Worm (Caenorhabditis elegans) whole organism, L2 larva: ENCODE data around the gene ets-5.

ENCODE experiments used
- alr-1 ChIP-seq: fragments of 150-350 bp; optimal IDR thresholded peaks from 2 replicates; lab custom pipeline; 2014; ENCODE audit warnings: missing biosample characterization, missing genetic modification characterization
- ama-1 ChIP-seq: fragments of 150-350 bp; optimal IDR thresholded peaks from 2 replicates; lab custom pipeline; 2018; ENCODE audit warnings: inconsistent platforms
- ceh-16 ChIP-seq: fragments of 150-350 bp; optimal IDR thresholded peaks from 2 replicates; lab custom pipeline; 2014; ENCODE audit warnings: missing biosample characterization, missing genetic modification characterization
- dmd-4 ChIP-seq: sonication (generic microtip); optimal IDR thresholded peaks from 2 replicates; lab custom pipeline; 2017; ENCODE audit warnings: missing biosample characterization, missing genetic modification characterization
- egl-27 ChIP-seq: sonication (generic microtip); optimal IDR thresholded peaks from 3 replicates; lab custom pipeline; 2017; ENCODE audit warnings: missing biosample characterization, missing genetic modification reagents, missing genetic modification characterization
- lin-11 ChIP-seq: fragments of 150-350 bp; sonication (generic microtip); optimal IDR thresholded peaks from 2 replicates; lab custom pipeline; 2014; ENCODE audit warnings: missing biosample characterization, missing genetic modification characterization, inconsistent platforms, mixed read lengths
- lin-13 ChIP-seq: fragments of 150-350 bp; optimal IDR thresholded peaks from 2 replicates; lab custom pipeline; 2014; ENCODE audit warnings: missing biosample characterization, missing genetic modification reagents, missing genetic modification characterization
- lin-39 ChIP-seq: fragments of 150-350 bp; optimal IDR thresholded peaks from 2 replicates; lab custom pipeline; 2014; ENCODE audit warnings: missing biosample characterization, missing genetic modification reagents, missing genetic modification characterization
- lsy-2 ChIP-seq, 2 experiments: fragments of 150-350 bp in 1 of 2; sonication (generic microtip) in 1 of 2; optimal IDR thresholded peaks; 2 replicates each; lab custom pipeline; 2014 to 2017; ENCODE audit warnings: missing biosample characterization in 2 of 2, missing genetic modification characterization in 2 of 2
- skn-1 ChIP-seq: sonication (generic microtip); optimal IDR thresholded peaks from 2 replicates; lab custom pipeline; 2017; ENCODE audit warnings: missing biosample characterization, missing genetic modification characterization
- ztf-11 ChIP-seq: sonication (generic microtip); optimal IDR thresholded peaks from 2 replicates; lab custom pipeline; 2017; ENCODE audit warnings: missing biosample characterization, missing genetic modification characterization

- TF ChIP-seq alr-1 (tag; lab: Kevin White, UChicago), result no peak
- no peak for TF ChIP-seq ztf-11 (tag; lab: Kevin White, UChicago)
- no peak for TF ChIP-seq skn-1
- no peak for TF ChIP-seq egl-27 (tag; lab: Kevin White, UChicago)
- no peak for TF ChIP-seq lin-39
- TF ChIP-seq lin-13 (GFP tag; lab: Kevin White, UChicago), result no peak
- no peak for TF ChIP-seq dmd-4
- TF ChIP-seq ceh-16 (tag; lab: Kevin White, UChicago), result no peak
- no peak for TF ChIP-seq ama-1
- no peak for TF ChIP-seq lin-11 (tag; lab: Kevin White, UChicago)
- no peak for TF ChIP-seq lsy-2 (tag; optimal IDR thresholded peaks at IDR 0.05; lab: Kevin White, UChicago)
These were observed 14.6 kb upstream of the ets-5 start for ce11 chrX:5098935-5099334.
